Fruit fly (Drosophila melanogaster): ENCODE results near the gene CG8032.
A peak's percentile ranks its signal among the peaks of the same experiment; 100 is the strongest.

Gene CG8032

DNA sequence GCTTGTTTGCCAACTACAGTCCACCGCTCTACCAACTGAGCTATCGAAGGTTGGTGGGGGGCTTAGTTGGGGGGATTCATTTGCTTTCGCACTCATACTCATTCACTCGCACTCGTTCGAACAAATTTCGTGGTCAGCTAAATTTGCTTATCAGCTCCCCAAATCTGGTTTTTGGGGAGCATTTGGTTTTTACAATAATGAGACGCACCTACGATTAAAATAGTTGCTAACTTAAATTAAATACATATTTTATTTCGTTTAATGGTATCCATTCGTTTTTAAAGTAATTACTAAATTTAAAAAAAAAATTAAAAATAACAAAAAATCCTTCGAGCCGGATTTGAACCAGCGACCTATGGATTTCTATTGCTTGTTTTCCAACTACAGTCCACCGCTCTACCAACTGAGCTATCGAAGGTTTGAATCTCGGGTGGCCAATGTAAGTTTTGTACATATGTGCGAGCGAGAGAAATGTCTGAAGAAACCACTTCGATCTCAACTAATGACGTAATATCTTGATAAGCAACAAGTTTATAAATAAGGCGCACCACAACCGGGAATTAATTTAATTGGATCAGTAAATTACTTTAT lies 21.4 kb upstream of the CG8032 start (continued):
- TF ChIP-seq p53 (GFP tag; optimal IDR thresholded peaks at IDR 0.05) (no peak), bigmax (GFP tag; optimal IDR thresholded peaks at IDR 0.05) (no peak), gem (tag; optimal IDR thresholded peaks at IDR 0.05) (peak; percentile 6), chn (GFP tag; optimal IDR thresholded peaks at IDR 0.05) (no peak), cad (GFP tag; optimal IDR thresholded peaks at IDR 0.05) (no peak), hb (GFP tag; IDR thresholded peaks at IDR 0.05; ENCODE audit: partially characterized antibody) (peak; percentile 72), CG14050 (GFP tag; IDR thresholded peaks at IDR 0.05) (no peak), Six4 (GFP tag; optimal IDR thresholded peaks at IDR 0.05) (no peak), CG30431 (GFP tag; optimal IDR thresholded peaks at IDR 0.05) (no peak), gcm (GFP tag; optimal IDR thresholded peaks at IDR 0.05) (no peak), BEAF-32 (GFP tag; optimal IDR thresholded peaks at IDR 0.05) (no peak), Hr39 (optimal IDR thresholded peaks at IDR 0.05) (no peak), Pdp1 (GFP tag; optimal IDR thresholded peaks at IDR 0.05) (peak in 1 of 2 experiments; percentile 98), Deaf1 (tag; optimal IDR thresholded peaks at IDR 0.05) (no peak), Dll (GFP tag; IDR thresholded peaks at IDR 0.05; ENCODE audit: partially characterized antibody) (peak; percentile 52; the same call in 1 of the 4 replicates), CG4730 (GFP tag; IDR thresholded peaks at IDR 0.05) (no peak), CG4424 (GFP tag; optimal IDR thresholded peaks at IDR 0.05) (no peak), gsb-n (tag; optimal IDR thresholded peaks at IDR 0.05) (no peak)

- 0 out of 4 replicates have a peak, but pooled peaks have one; percentile 46 for TF ChIP-seq chinmo (GFP tag; IDR thresholded peaks at IDR 0.05; ENCODE audit: partially characterized antibody)
- TF ChIP-seq H2.0 (GFP tag; IDR thresholded peaks at IDR 0.05): no peak
- no peak for TF ChIP-seq CG10366 (GFP tag; IDR thresholded peaks at IDR 0.05)
- no peak for TF ChIP-seq sqz (GFP tag; optimal IDR thresholded peaks at IDR 0.05)
- TF ChIP-seq CG12219 (GFP tag; optimal IDR thresholded peaks at IDR 0.05): no peak
- TF ChIP-seq CG12744 (GFP tag; optimal IDR thresholded peaks at IDR 0.05): no peak
- TF ChIP-seq Sox102F (GFP tag; optimal IDR thresholded peaks at IDR 0.05): peak; percentile 22
- no peak for TF ChIP-seq trh (GFP tag; optimal IDR thresholded peaks at IDR 0.05)
- TF ChIP-seq row (GFP tag; IDR thresholded peaks at IDR 0.05): peak; percentile 51; the same call in 2 of the 3 replicates
- no peak for TF ChIP-seq Jarid2 (GFP tag; optimal IDR thresholded peaks at IDR 0.05)
- peak; percentile 18 for TF ChIP-seq kni (GFP tag; optimal IDR thresholded peaks at IDR 0.05)
- TF ChIP-seq dpn (GFP tag; optimal IDR thresholded peaks at IDR 0.05): peak in 1 of 2 experiments; percentile 6
- peak; percentile 22; the same call in 1 of the 4 replicates for TF ChIP-seq Gug (GFP tag; IDR thresholded peaks at IDR 0.05)
- TF ChIP-seq CG12391 (tag; optimal IDR thresholded peaks at IDR 0.05): no peak
- TF ChIP-seq Xrp1 (GFP tag; IDR thresholded peaks at IDR 0.05): 0 out of 2 replicates have a peak, but pooled peaks have one; percentile 29
- peak; percentile 94 for TF ChIP-seq Ets65A (GFP tag)
- no peak for TF ChIP-seq hkb (optimal IDR thresholded peaks at IDR 0.05)
- no peak for TF ChIP-seq hkb (GFP tag; IDR thresholded peaks at IDR 0.05)
- no peak for TF ChIP-seq repo (GFP tag; optimal IDR thresholded peaks at IDR 0.05)
- TF ChIP-seq shn (GFP tag; optimal IDR thresholded peaks at IDR 0.05): no peak
- peak; percentile 26; the same call in 1 of the 2 replicates for TF ChIP-seq CG9932 (GFP tag; IDR thresholded peaks at IDR 0.05)
- peak; percentile 7 for TF ChIP-seq CG2678 (tag; optimal IDR thresholded peaks at IDR 0.05)
- peak; percentile 89 for TF ChIP-seq Meics (GFP tag; optimal IDR thresholded peaks at IDR 0.05)
- peak; percentile 21; the same call in 1 of the 3 replicates for TF ChIP-seq tgo (GFP tag; IDR thresholded peaks at IDR 0.05)
- TF ChIP-seq Sox100B (GFP tag; optimal IDR thresholded peaks at IDR 0.05): no peak
- no peak for TF ChIP-seq Usf (GFP tag; optimal IDR thresholded peaks at IDR 0.05)
- TF ChIP-seq E2f1 (GFP tag; IDR thresholded peaks at IDR 0.05): no peak
- peak; percentile 10 for TF ChIP-seq lilli (GFP tag; optimal IDR thresholded peaks at IDR 0.05)
- TF ChIP-seq Med (GFP tag): peak; percentile 55
- peak; percentile 13 for TF ChIP-seq CG2120 (GFP tag; optimal IDR thresholded peaks at IDR 0.05)
- no peak for TF ChIP-seq ranshi (GFP tag; IDR thresholded peaks at IDR 0.05)
- TF ChIP-seq sr (GFP tag; IDR thresholded peaks at IDR 0.05): no peak
Observed at dm6 chr3R:8645580-8646220, 18.2 kb upstream of the CG8032 start, which contains the start of gene Cyp313b1. TSS of gene Cyp313b1 (minus strand) at chr3R:8645650.
